Fruit fly (Drosophila melanogaster): ENCODE results near the gene CG14857.

The CG14857 gene

dm6 chr3R:14853767-14854191 lies 52.2 kb downstream of the CG14857 start (continued):
- TF ChIP-seq kay (GFP tag; optimal IDR thresholded peaks at IDR 0.05) (no peak), fd102C (GFP tag; optimal IDR thresholded peaks at IDR 0.05) (no peak), tll (GFP tag; optimal IDR thresholded peaks at IDR 0.05) (peak in 1 of 2 experiments; percentile 97), CG12769 (tag; optimal IDR thresholded peaks at IDR 0.05) (peak; percentile 71), CG15011 (GFP tag; optimal IDR thresholded peaks at IDR 0.05) (peak; percentile 6), pho (GFP tag; optimal IDR thresholded peaks at IDR 0.05) (peak; percentile 24), sqz (GFP tag; optimal IDR thresholded peaks at IDR 0.05) (peak; percentile 28), CG16863 (GFP tag; optimal IDR thresholded peaks at IDR 0.05) (no peak), D19A (tag; optimal IDR thresholded peaks at IDR 0.05) (no peak), wek (GFP tag; optimal IDR thresholded peaks at IDR 0.05) (peak; percentile 59), MTF-1 (GFP tag; optimal IDR thresholded peaks at IDR 0.05; ENCODE audit: borderline replicate concordance) (peak; percentile 17), CG15073 (GFP tag; optimal IDR thresholded peaks at IDR 0.05) (no peak), CG17612 (GFP tag; IDR thresholded peaks at IDR 0.05) (no peak), pan (optimal IDR thresholded peaks at IDR 0.05) (no peak), pan (GFP tag; optimal IDR thresholded peaks at IDR 0.05 in 1 of 2, IDR thresholded peaks at IDR 0.05 in 1 of 2) (no peak), CG13624 (GFP tag; optimal IDR thresholded peaks at IDR 0.05) (peak; percentile 51), Nf-YA (GFP tag; IDR thresholded peaks at IDR 0.05) (no peak), Med (GFP tag) (peak; percentile 91), Mrtf (GFP tag; IDR thresholded peaks at IDR 0.05) (no peak), Dfd (GFP tag; optimal IDR thresholded peaks at IDR 0.05) (no peak), CG10654 (GFP tag; optimal IDR thresholded peaks at IDR 0.05) (no peak), Vsx1 (GFP tag; optimal IDR thresholded peaks at IDR 0.05) (peak; percentile 72), HLHmδ (GFP tag; optimal IDR thresholded peaks at IDR 0.05) (peak; percentile 62), org-1 (GFP tag; optimal IDR thresholded peaks at IDR 0.05) (peak; percentile 9), BtbVII (GFP tag; optimal IDR thresholded peaks at IDR 0.05) (peak; percentile 84), bab2 (GFP tag; optimal IDR thresholded peaks at IDR 0.05) (no peak), nerfin-1 (tag; optimal IDR thresholded peaks at IDR 0.05) (no peak), tap (tag; optimal IDR thresholded peaks at IDR 0.05) (no peak), CG6175 (GFP tag; IDR thresholded peaks at IDR 0.05) (0 out of 3 replicates have a peak, but pooled peaks have one; percentile 37), gce (GFP tag; IDR thresholded peaks at IDR 0.05) (peak; percentile 66; the same call in 1 of the 3 replicates), CG32532 (GFP tag; IDR thresholded peaks at IDR 0.05) (peak; percentile 86; the same call in 1 of the 2 replicates), Kr (GFP tag; optimal IDR thresholded peaks at IDR 0.05) (no peak), CG7786 (GFP tag; optimal IDR thresholded peaks at IDR 0.05) (no peak), Hmx (GFP tag; optimal IDR thresholded peaks at IDR 0.05) (no peak), CG15696 (tag; optimal IDR thresholded peaks at IDR 0.05) (no peak), dpn (GFP tag; optimal IDR thresholded peaks at IDR 0.05) (peak; percentile 19 to 36), sima (GFP tag; optimal IDR thresholded peaks at IDR 0.05) (no peak), cwo (GFP tag; optimal IDR thresholded peaks at IDR 0.05) (peak; percentile 36), ci (GFP tag; IDR thresholded peaks at IDR 0.05) (peak; percentile 89), Antp (GFP tag; optimal IDR thresholded peaks at IDR 0.05) (no peak), zen2 (GFP tag; IDR thresholded peaks at IDR 0.05; ENCODE audit: partially characterized antibody) (peak; percentile 29; the same call in 1 of the 3 replicates), cg (GFP tag; optimal IDR thresholded peaks at IDR 0.05) (peak; percentile 77), CG4617 (GFP tag; optimal IDR thresholded peaks at IDR 0.05; ENCODE audit: borderline replicate concordance) (no peak), B-H2 (GFP tag; optimal IDR thresholded peaks at IDR 0.05) (peak; percentile 72), unc-4 (GFP tag; IDR thresholded peaks at IDR 0.05; ENCODE audit: partially characterized antibody) (no peak), CG13296 (GFP tag; optimal IDR thresholded peaks at IDR 0.05) (peak; percentile 64), CG11560 (tag; IDR thresholded peaks at IDR 0.05) (no peak), hkb (optimal IDR thresholded peaks at IDR 0.05) (no peak), hkb (GFP tag; IDR thresholded peaks at IDR 0.05) (peak; percentile 70; the same call in 1 of the 2 replicates), Oaz (GFP tag; IDR thresholded peaks at IDR 0.05) (no peak), CG9215 (GFP tag; IDR thresholded peaks at IDR 0.05) (no peak)

Measured in whole organism, embryonic.